Worm (Caenorhabditis elegans): ENCODE data around the gene BE0003N10.1.

DNA sequence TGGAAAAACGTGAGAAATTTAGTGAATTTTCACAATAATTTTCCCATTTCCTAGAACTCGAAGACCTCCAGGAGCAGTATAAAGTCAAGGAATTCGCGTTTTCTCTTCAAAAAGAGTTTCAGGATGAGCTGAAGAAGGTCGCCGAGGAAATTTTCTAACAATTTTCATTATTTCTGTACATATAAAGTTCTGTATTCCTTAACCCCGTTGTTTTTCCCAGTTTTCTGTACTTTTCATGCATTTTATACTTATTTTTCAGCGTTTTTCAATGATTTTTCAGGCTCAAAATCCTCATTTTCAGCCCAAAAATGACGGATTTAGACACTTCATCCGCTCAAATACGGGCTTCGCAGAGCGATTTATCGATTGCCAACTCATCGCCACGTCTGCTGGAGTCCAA lies 43.8 kb downstream of the BE0003N10.1 start, which contains the start of gene par-2:
- no peak for TF ChIP-seq nhr-11 (tag; optimal IDR thresholded peaks at IDR 0.05)
- TF ChIP-seq fkh-10 (GFP tag; optimal IDR thresholded peaks at IDR 0.05): no peak
- no peak for TF ChIP-seq unc-3 (GFP tag; conservative IDR thresholded peaks at IDR 0.05)
- TF ChIP-seq unc-3 (tag; optimal IDR thresholded peaks at IDR 0.05): no peak
- no peak for TF ChIP-seq mec-3 (tag; optimal IDR thresholded peaks at IDR 0.05; ENCODE audit: borderline replicate concordance)
- no peak for TF ChIP-seq elt-2 (tag; optimal IDR thresholded peaks at IDR 0.05)
- no peak for TF ChIP-seq madf-2 (tag; optimal IDR thresholded peaks at IDR 0.05)

All from whole organism, late embryonic.